Fruit fly (Drosophila melanogaster) whole organism, embryonic: ENCODE data around the gene dbe.

Experiments
- CG11398 ChIP-seq: fragments of 200-800 bp; sonication (Bioruptor generic); optimal IDR thresholded peaks from 2 replicates; lab custom pipeline; 2016; ENCODE audit warnings: missing biosample characterization, missing genetic modification characterization
- CG14710 ChIP-seq: fragments of 200-800 bp; sonication (Bioruptor generic); optimal IDR thresholded peaks from 3 replicates; lab custom pipeline; 2019; ENCODE audit warnings: missing biosample characterization, mild to moderate bottlenecking, missing genetic modification characterization, moderate library complexity
- Nf-YB ChIP-seq: fragments of 200-800 bp; sonication (Bioruptor generic); optimal IDR thresholded peaks from 3 replicates; lab custom pipeline; 2019; ENCODE audit warnings: missing biosample characterization, mild to moderate bottlenecking, missing genetic modification characterization, moderate library complexity
- ara ChIP-seq: fragments of 200-800 bp; sonication (Bioruptor generic); IDR thresholded peaks from 2 replicates; pipeline ENCODE4 v1.3.6; 2022; ENCODE audit warnings: missing biosample characterization, missing genetic modification characterization
- dan ChIP-seq: fragments of 200-800 bp; sonication (Bioruptor generic); IDR thresholded peaks from 2 replicates; pipeline ENCODE4 v1.3.6; 2022; ENCODE audit warnings: missing biosample characterization, missing genetic modification characterization
- sens-2 ChIP-seq: fragments of 200-800 bp; sonication (Bioruptor generic); IDR thresholded peaks from 2 replicates; pipeline ENCODE4 v1.3.6; 2022; ENCODE audit warnings: missing biosample characterization, missing genetic modification characterization

dm6 chr2L:852647-853111 lies 17.0 kb downstream of the dbe start, which contains the start of the genes CG4291 and kraken:
- no peak for TF ChIP-seq Nf-YB (GFP tag; lab: Kevin White, UChicago)
- TF ChIP-seq dan (GFP tag; lab: Robert Waterston, UW), result no peak
- TF ChIP-seq CG11398 (GFP tag; lab: Kevin White, UChicago), result no peak
- TF ChIP-seq sens-2, result no peak
- peak; percentile 50 for TF ChIP-seq CG14710 (tag; lab: Kevin White, UChicago)
- TF ChIP-seq ara (GFP tag; lab: Robert Waterston, UW), result peak; percentile 63; the same call in 1 of the 2 replicates
